Worm (Caenorhabditis elegans) whole organism, mixed stage, embryonic: ENCODE results near the gene grd-1.

Source experiments
- ces-1 ChIP-seq: fragments of 150-350 bp; optimal IDR thresholded peaks from 2 replicates; lab custom pipeline; 2014; ENCODE audit warnings: missing biosample characterization, missing genetic modification reagents, missing genetic modification characterization
- elt-3 ChIP-seq: fragments of 150-350 bp; optimal IDR thresholded peaks from 2 replicates; lab custom pipeline; 2014; ENCODE audit warnings: missing biosample characterization, missing genetic modification characterization
- nhr-12 ChIP-seq: fragments of 150-350 bp; optimal IDR thresholded peaks from 2 replicates; lab custom pipeline; 2014; ENCODE audit warnings: missing biosample characterization, missing genetic modification characterization
- nhr-2 ChIP-seq: fragments of 150-350 bp; optimal IDR thresholded peaks from 2 replicates; lab custom pipeline; 2014; ENCODE audit warnings: missing biosample characterization, missing genetic modification characterization
- nhr-237 ChIP-seq: fragments of 150-350 bp; optimal IDR thresholded peaks from 2 replicates; lab custom pipeline; 2014; ENCODE audit warnings: missing biosample characterization, missing genetic modification characterization
- nhr-28 ChIP-seq: fragments of 150-350 bp; optimal IDR thresholded peaks from 2 replicates; lab custom pipeline; 2014; ENCODE audit warnings: missing biosample characterization, missing genetic modification characterization
- nhr-76 ChIP-seq: sonication (generic microtip); optimal IDR thresholded peaks from 2 replicates; lab custom pipeline; 2017; ENCODE audit warnings: missing biosample characterization, missing genetic modification characterization
- tbx-8 ChIP-seq: fragments of 200-800 bp; sonication (Bioruptor generic); optimal IDR thresholded peaks from 2 replicates; lab custom pipeline; 2018; ENCODE audit warnings: mild to moderate bottlenecking, missing genetic modification characterization, moderate library complexity, missing compliant biosample characterization
- unc-62 ChIP-seq: fragments of 150-350 bp; optimal IDR thresholded peaks from 2 replicates; lab custom pipeline; 2014; ENCODE audit warnings: missing biosample characterization, missing genetic modification reagents, missing genetic modification characterization

ce11 chrX:11067256-11067655 is 42.0 kb upstream of the grd-1 start:
- no peak for TF ChIP-seq elt-3
- TF ChIP-seq unc-62: no peak
- TF ChIP-seq nhr-237 (tag; lab: Kevin White, UChicago): no peak
- no peak for TF ChIP-seq tbx-8 (GFP tag; lab: Kevin White, UChicago)
- TF ChIP-seq nhr-28 (tag; lab: Kevin White, UChicago): no peak
- TF ChIP-seq nhr-2 (tag; lab: Kevin White, UChicago): no peak
- TF ChIP-seq nhr-12: no peak
- TF ChIP-seq nhr-76 (tag; lab: Kevin White, UChicago): no peak
- no peak for TF ChIP-seq ces-1
